Worm (Caenorhabditis elegans): ENCODE results near the gene his-60.

Gene his-60

DNA sequence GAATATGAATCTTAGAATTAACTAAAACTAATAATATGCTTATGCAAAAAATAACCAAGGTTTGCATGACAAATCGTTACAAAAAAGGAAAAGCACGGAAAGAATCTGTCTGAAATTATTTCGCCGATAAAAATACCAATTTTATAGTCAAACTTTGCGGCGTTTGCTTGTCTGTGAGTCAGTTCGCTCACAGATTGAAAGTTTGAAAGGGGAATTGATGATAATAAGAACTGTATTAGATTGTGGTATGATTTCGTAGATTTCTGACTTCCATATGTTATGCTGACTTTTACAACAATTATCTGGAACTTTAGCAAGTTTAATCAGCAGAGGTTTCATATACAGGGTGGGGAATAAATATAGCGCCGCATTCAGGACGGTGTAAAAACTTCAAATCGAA, 27.6 kb downstream of the his-60 start, which contains the start of gene F13B6.2:
Gene F13B6.2, minus strand, starts transcription at position 101 of the 400 bp plus-strand sequence.
- TF ChIP-seq elt-1 (tag; optimal IDR thresholded peaks at IDR 0.05) (no peak), fos-1 (tag; optimal IDR thresholded peaks at IDR 0.05) (peak; percentile 34)

DNA sequence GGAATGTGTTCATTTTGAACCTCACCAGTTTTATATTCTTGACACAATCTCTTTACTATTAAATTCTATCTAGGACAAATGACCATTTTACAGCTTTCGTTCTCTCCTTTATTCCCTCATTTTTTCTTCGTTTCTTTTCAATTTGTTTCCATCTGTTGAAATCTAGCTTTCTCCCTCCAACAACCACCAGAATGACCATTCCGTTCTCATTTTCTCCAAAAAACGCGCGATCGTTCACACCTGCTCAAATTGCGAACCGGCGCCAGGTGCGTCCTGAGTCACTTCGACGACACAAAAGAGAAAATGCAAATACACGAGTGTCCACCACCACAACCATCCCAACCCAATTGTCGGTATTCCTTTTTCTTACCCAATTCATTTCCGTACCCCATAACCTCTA, 31.6 kb downstream of the his-60 start, which contains the start of gene F13B6.1:
Gene F13B6.1, plus strand, starts transcription at position 301 of the 400 bp plus-strand sequence.
- no peak for TF ChIP-seq lin-11 (tag; optimal IDR thresholded peaks at IDR 0.05)
- no peak for TF ChIP-seq mbf-1 (tag; optimal IDR thresholded peaks at IDR 0.05)
- no peak for TF ChIP-seq blmp-1 (tag; optimal IDR thresholded peaks at IDR 0.05; ENCODE audit: insufficient read depth)
- TF ChIP-seq ceh-82 (tag; optimal IDR thresholded peaks at IDR 0.05): no peak
- no peak for TF ChIP-seq F13H6.1 (tag; optimal IDR thresholded peaks at IDR 0.05)
- TF ChIP-seq C34F6.9 (tag; optimal IDR thresholded peaks at IDR 0.05): no peak
- no peak for TF ChIP-seq mdl-1 (tag; optimal IDR thresholded peaks at IDR 0.05)
- no peak for TF ChIP-seq ZK546.5 (tag; optimal IDR thresholded peaks at IDR 0.05)
- TF ChIP-seq snpc-4 (tag; optimal IDR thresholded peaks at IDR 0.05): no peak
- TF ChIP-seq ceh-16 (tag; optimal IDR thresholded peaks at IDR 0.05): no peak
- TF ChIP-seq ztf-11 (tag; optimal IDR thresholded peaks at IDR 0.05): no peak
- no peak for TF ChIP-seq nhr-77 (tag; optimal IDR thresholded peaks at IDR 0.05)

ce11 chrIV:7454890-7455289, 32.9 kb downstream of the his-60 start:
- TF ChIP-seq ZK546.5 (tag; optimal IDR thresholded peaks at IDR 0.05) (no peak), sma-3 (GFP tag; optimal IDR thresholded peaks at IDR 0.05) (no peak), lin-11 (tag; optimal IDR thresholded peaks at IDR 0.05) (no peak), sem-4 (tag; optimal IDR thresholded peaks at IDR 0.05) (no peak), nhr-129 (tag; optimal IDR thresholded peaks at IDR 0.05) (no peak), nhr-237 (tag; optimal IDR thresholded peaks at IDR 0.05) (no peak), sma-9 (GFP tag; optimal IDR thresholded peaks at IDR 0.05) (no peak), sma-9 (tag; optimal IDR thresholded peaks at IDR 0.05) (no peak), zag-1 (tag; optimal IDR thresholded peaks at IDR 0.05) (no peak)

DNA sequence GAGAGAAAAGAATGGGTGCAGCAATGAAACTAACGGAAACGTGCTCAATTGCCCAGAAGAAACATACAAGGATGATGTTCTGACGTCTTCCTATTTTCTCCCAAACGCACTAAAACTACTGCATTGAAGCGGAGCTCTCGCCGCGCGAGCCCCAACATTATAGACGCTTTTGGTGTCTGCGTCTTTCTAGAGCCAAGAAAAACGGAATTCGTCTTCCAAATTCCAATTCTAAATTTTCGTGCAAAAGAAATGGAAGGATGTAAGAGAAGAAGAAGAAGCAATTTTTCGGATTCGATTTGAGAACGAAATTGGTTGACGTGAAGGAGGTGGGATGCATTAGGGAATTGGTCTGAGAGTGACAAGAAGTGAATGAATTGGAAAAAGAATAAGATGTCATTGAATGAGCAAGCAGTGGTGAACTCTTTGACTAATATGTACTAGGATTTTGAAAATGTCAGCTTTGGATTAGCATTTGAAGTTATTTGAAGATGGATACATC, 34.1 kb downstream of the his-60 start:
- no peak for TF ChIP-seq mbf-1 (tag; optimal IDR thresholded peaks at IDR 0.05)
- TF ChIP-seq dmd-4 (tag; optimal IDR thresholded peaks at IDR 0.05): no peak
- peak; percentile 15 for TF ChIP-seq nhr-129 (tag; optimal IDR thresholded peaks at IDR 0.05)
- TF ChIP-seq ceh-82 (tag; optimal IDR thresholded peaks at IDR 0.05): no peak
- TF ChIP-seq unc-55 (GFP tag; optimal IDR thresholded peaks at IDR 0.05): peak; percentile 69
- TF ChIP-seq ZK546.5 (tag; optimal IDR thresholded peaks at IDR 0.05): no peak
- TF ChIP-seq nhr-11 (tag; optimal IDR thresholded peaks at IDR 0.05): no peak
- TF ChIP-seq sma-9 (GFP tag; optimal IDR thresholded peaks at IDR 0.05): peak; percentile 6
- no peak for TF ChIP-seq sma-9 (tag; optimal IDR thresholded peaks at IDR 0.05)
- peak; percentile 12 for TF ChIP-seq sem-4 (tag; optimal IDR thresholded peaks at IDR 0.05)

DNA sequence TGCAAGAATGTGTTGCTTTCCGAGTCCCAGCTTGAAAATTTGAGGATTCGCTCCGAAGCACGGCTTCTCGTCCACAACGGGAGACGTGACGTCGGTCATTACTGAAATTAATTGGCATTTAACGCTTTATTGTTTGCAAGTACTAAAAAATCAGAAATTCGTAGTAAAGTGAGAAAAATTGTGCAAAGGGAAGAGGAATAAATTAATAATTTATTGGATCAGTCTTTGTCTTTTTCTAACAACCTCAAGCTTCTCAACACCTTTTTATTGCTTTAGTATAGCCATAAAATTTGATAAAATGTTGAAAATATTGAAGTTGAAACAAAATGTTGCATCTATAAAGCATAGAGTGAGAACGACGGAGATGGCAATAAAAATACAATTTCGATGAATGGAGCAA, 36.4 kb downstream of the his-60 start, which contains the start of gene tes-1:
Gene tes-1, minus strand, starts transcription at position 101 of the 400 bp plus-strand sequence.
- TF ChIP-seq ceh-16 (tag; optimal IDR thresholded peaks at IDR 0.05): no peak
- no peak for TF ChIP-seq lin-11 (tag; optimal IDR thresholded peaks at IDR 0.05)
- TF ChIP-seq gmeb-1 (tag; optimal IDR thresholded peaks at IDR 0.05): no peak
- no peak for TF ChIP-seq dmd-4 (tag; optimal IDR thresholded peaks at IDR 0.05)
- TF ChIP-seq nhr-6 (tag; optimal IDR thresholded peaks at IDR 0.05): no peak
- no peak for TF ChIP-seq aly-2 (tag; optimal IDR thresholded peaks at IDR 0.05)
- TF ChIP-seq skn-1 (tag; optimal IDR thresholded peaks at IDR 0.05): no peak
- no peak for TF ChIP-seq mab-5 (tag; optimal IDR thresholded peaks at IDR 0.05)
- no peak for TF ChIP-seq sma-9 (GFP tag; optimal IDR thresholded peaks at IDR 0.05)
- TF ChIP-seq sma-9 (tag; optimal IDR thresholded peaks at IDR 0.05): no peak
- no peak for TF ChIP-seq mdl-1 (tag; optimal IDR thresholded peaks at IDR 0.05)
- no peak for TF ChIP-seq lin-13 (GFP tag; optimal IDR thresholded peaks at IDR 0.05)
- no peak for TF ChIP-seq elt-1 (tag; optimal IDR thresholded peaks at IDR 0.05)
- TF ChIP-seq nhr-23 (tag; optimal IDR thresholded peaks at IDR 0.05): no peak
- TF ChIP-seq ZK546.5 (tag; optimal IDR thresholded peaks at IDR 0.05): no peak

DNA sequence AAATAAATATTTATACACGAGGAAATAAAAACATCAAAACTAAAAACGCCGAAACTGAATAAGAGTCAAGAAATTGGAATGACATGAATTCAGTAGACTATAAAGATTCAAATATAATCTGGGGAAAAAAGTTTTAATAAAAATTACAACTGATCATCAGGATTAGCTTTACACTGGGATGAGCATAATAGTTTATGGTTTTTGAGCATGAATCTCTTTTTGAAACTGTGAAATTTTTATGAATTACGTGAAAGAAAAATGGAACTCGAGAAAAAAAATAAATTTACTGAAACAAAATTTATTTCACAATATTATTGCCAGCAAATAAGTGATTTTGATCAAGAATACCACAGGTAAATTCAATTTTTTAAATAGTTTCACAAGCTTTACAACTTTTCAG, 40.2 kb downstream of the his-60 start, which contains the start of gene B0496.2:
Gene B0496.2, plus strand, starts transcription at position 301 of the 400 bp plus-strand sequence.
- no peak for TF ChIP-seq C34F6.9 (tag; optimal IDR thresholded peaks at IDR 0.05)
- no peak for TF ChIP-seq mbf-1 (tag; optimal IDR thresholded peaks at IDR 0.05)
- no peak for TF ChIP-seq snpc-4 (tag; optimal IDR thresholded peaks at IDR 0.05)
- no peak for TF ChIP-seq lin-11 (tag; optimal IDR thresholded peaks at IDR 0.05)
- no peak for TF ChIP-seq unc-39 (tag; optimal IDR thresholded peaks at IDR 0.05)
- TF ChIP-seq Y55F3AM.14 (GFP tag; optimal IDR thresholded peaks at IDR 0.05): no peak
- TF ChIP-seq mab-5 (tag; optimal IDR thresholded peaks at IDR 0.05): no peak
- TF ChIP-seq nhr-129 (tag; optimal IDR thresholded peaks at IDR 0.05): no peak
- TF ChIP-seq nhr-237 (tag; optimal IDR thresholded peaks at IDR 0.05): no peak
- TF ChIP-seq ceh-16 (tag; optimal IDR thresholded peaks at IDR 0.05): no peak
- no peak for TF ChIP-seq peb-1 (tag; optimal IDR thresholded peaks at IDR 0.05)
- TF ChIP-seq lin-39 (tag; optimal IDR thresholded peaks at IDR 0.05): no peak

Data from whole organism, L2 larva.